Fruit fly (Drosophila melanogaster): ENCODE measurements around the gene CG6295.

- no peak for TF ChIP-seq CTCF (optimal IDR thresholded peaks at IDR 0.05)
- TF ChIP-seq CG8478 (optimal IDR thresholded peaks at IDR 0.05) = no peak
Observed at dm6 chr3R:26999452-26999851, 7.4 kb downstream of the CG6295 start, which contains the start of gene CG31077.
